Fruit fly (Drosophila melanogaster): Measurements from ENCODE around the gene GAA1.
A peak's percentile ranks its signal among the peaks of the same experiment; 100 is the strongest.

The GAA1 gene

DNA sequence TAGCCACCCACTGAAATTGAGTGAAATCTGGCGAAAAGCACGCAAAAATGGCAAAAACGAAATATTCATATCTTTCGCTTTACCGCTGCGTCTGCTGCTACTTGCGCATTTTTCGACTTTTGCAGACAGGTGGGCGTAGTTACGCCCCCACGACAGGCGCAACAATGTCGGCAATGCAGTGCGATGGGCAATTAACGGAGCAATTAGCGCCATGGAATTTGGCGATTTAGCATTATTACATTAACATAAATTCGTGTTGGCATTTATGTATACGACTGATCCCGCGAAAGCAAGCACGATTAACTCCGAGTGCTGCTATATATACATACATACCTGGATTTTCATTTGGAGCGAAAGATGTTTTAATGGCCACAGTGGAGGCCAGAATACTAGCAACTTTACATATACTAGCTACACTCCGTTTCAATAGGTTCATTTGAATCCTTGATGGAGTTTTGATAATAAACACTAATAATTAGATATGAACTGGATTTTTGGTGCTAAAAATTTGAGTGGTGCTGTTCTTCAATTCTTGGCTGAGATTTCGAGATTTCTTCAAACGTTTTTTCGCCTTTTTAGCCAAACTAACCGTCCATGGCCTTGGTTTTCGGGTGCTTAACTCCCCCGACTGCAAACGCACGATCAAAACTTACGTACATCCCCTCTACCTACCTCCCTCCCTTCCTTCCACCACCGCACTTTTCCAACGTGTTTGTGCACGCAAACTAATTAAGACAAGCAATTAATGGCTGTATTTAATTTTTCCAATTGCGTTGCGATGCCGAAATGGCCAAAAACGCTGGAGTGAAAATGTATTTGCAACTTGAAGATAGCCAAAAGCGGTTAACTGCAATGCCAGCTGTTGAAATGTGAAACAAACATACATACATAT lies 23.9 kb upstream of the GAA1 start (continued):
- TF ChIP-seq CG7368 (GFP tag; optimal IDR thresholded peaks at IDR 0.05), result peak; percentile 26
- TF ChIP-seq CG10631 (GFP tag; optimal IDR thresholded peaks at IDR 0.05), result peak; percentile 48
- peak; percentile 57 for TF ChIP-seq CG1621 (tag; optimal IDR thresholded peaks at IDR 0.05)
- peak; percentile 60 for TF ChIP-seq lz (GFP tag; optimal IDR thresholded peaks at IDR 0.05)
- TF ChIP-seq cyc (GFP tag; optimal IDR thresholded peaks at IDR 0.05), result peak; percentile 39
- TF ChIP-seq CG10669 (GFP tag; optimal IDR thresholded peaks at IDR 0.05), result peak; percentile 59
- TF ChIP-seq Ets21C (GFP tag; optimal IDR thresholded peaks at IDR 0.05), result peak; percentile 46
- peak; percentile 70 for TF ChIP-seq CG34406 (GFP tag; optimal IDR thresholded peaks at IDR 0.05)
- peak; percentile 65 for TF ChIP-seq Sox102F (GFP tag; optimal IDR thresholded peaks at IDR 0.05)
- TF ChIP-seq Hr39 (GFP tag; optimal IDR thresholded peaks at IDR 0.05), result peak; percentile 72
- peak; percentile 9 for TF ChIP-seq Eip75B (GFP tag; optimal IDR thresholded peaks at IDR 0.05)
- TF ChIP-seq dac (GFP tag; optimal IDR thresholded peaks at IDR 0.05), result peak; percentile 41
- TF ChIP-seq CG31627 (GFP tag; optimal IDR thresholded peaks at IDR 0.05), result peak; percentile 68
- peak; percentile 35 for TF ChIP-seq Sox15 (GFP tag; optimal IDR thresholded peaks at IDR 0.05)
- no peak for TF ChIP-seq CG9139 (GFP tag; optimal IDR thresholded peaks at IDR 0.05)
- TF ChIP-seq Met (GFP tag; optimal IDR thresholded peaks at IDR 0.05), result peak; percentile 57
- peak in 1 of 2 experiments; percentile 59 for TF ChIP-seq salr (GFP tag; optimal IDR thresholded peaks at IDR 0.05)
- TF ChIP-seq Blimp-1 (GFP tag; optimal IDR thresholded peaks at IDR 0.05), result no peak
- TF ChIP-seq svp (GFP tag), result peak; percentile 86
- TF ChIP-seq vri (GFP tag; optimal IDR thresholded peaks at IDR 0.05), result peak; percentile 38
- no peak for TF ChIP-seq CG16779 (tag; optimal IDR thresholded peaks at IDR 0.05)
- TF ChIP-seq CG11294 (GFP tag; IDR thresholded peaks at IDR 0.05), result no peak
- TF ChIP-seq ss (GFP tag; optimal IDR thresholded peaks at IDR 0.05), result peak; percentile 38 to 40
- TF ChIP-seq CG4318 (GFP tag; optimal IDR thresholded peaks at IDR 0.05), result peak; percentile 44
- peak; percentile 84 for TF ChIP-seq CG6163 (GFP tag; IDR thresholded peaks at IDR 0.05)
- TF ChIP-seq CG6276 (GFP tag; optimal IDR thresholded peaks at IDR 0.05), result peak; percentile 53
- TF ChIP-seq Eip78C (GFP tag), result peak; percentile 90
- TF ChIP-seq CG11902 (GFP tag; optimal IDR thresholded peaks at IDR 0.05), result peak; percentile 23
- peak; percentile 39 for TF ChIP-seq CG3032 (tag; optimal IDR thresholded peaks at IDR 0.05)
- TF ChIP-seq dsx (GFP tag; optimal IDR thresholded peaks at IDR 0.05; ENCODE audit: poor library complexity, severe bottlenecking), result peak; percentile 44
- peak; percentile 71 for TF ChIP-seq pdm3 (GFP tag; optimal IDR thresholded peaks at IDR 0.05)
- peak; percentile 57 for TF ChIP-seq Hr4 (GFP tag; optimal IDR thresholded peaks at IDR 0.05)

DNA sequence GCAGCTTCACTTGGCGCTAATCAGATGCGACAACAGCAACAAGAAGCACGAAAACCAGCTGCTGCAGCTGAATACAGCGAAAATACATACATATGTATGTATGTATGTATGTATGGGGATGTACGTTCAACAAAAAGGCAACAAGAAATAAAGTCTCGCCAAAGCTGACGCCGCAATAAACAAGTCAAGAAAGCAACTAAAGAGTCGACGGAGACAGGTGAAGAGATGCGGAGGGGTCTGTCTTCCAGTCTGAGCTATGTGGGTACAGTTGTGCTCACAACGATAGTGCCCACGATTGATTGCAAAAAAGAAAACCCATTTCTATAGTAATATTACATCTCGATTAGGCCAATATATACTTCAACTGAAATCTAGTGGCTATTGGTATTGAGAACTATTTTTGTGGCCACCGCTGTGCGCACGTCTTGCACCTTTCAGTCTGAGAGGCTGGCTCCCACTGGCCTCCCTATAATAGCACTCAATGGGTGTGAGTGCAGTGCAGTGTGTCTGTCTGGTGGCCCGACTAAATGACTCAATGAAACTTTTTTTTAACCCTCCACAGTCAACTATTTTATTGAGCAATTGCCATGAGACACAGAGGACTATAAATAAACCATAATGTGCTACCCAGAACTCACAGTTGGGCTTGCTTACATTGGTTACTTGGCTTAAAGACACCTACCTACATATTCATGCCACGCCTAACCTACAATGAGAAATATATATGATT lies 22.8 kb upstream of the GAA1 start:
- TF ChIP-seq fd85E (GFP tag; optimal IDR thresholded peaks at IDR 0.05), result peak; percentile 96
- peak; percentile 94 for TF ChIP-seq vri (GFP tag; optimal IDR thresholded peaks at IDR 0.05)
- TF ChIP-seq Sox102F (GFP tag; optimal IDR thresholded peaks at IDR 0.05), result peak; percentile 95
- peak; percentile 98 for TF ChIP-seq Gug (GFP tag; IDR thresholded peaks at IDR 0.05)
- TF ChIP-seq Sox14 (GFP tag; optimal IDR thresholded peaks at IDR 0.05), result peak; percentile 99
- TF ChIP-seq spab (GFP tag; optimal IDR thresholded peaks at IDR 0.05), result peak; percentile 99
- peak; percentile 98 for TF ChIP-seq CG8319 (GFP tag; optimal IDR thresholded peaks at IDR 0.05)
- TF ChIP-seq achi (GFP tag; optimal IDR thresholded peaks at IDR 0.05), result peak; percentile 98
- peak; percentile 1 for TF ChIP-seq fkh (GFP tag; optimal IDR thresholded peaks at IDR 0.05)
- peak; percentile 97 for TF ChIP-seq lz (GFP tag; optimal IDR thresholded peaks at IDR 0.05)
- peak; percentile 98 to 99 for TF ChIP-seq salr (GFP tag; optimal IDR thresholded peaks at IDR 0.05)
- TF ChIP-seq CG11294 (GFP tag; IDR thresholded peaks at IDR 0.05), result peak; percentile 97
- TF ChIP-seq CG6808 (GFP tag; optimal IDR thresholded peaks at IDR 0.05), result peak; percentile 99
- TF ChIP-seq CG32006 (GFP tag; optimal IDR thresholded peaks at IDR 0.05), result peak; percentile 99
- peak; percentile 99 for TF ChIP-seq CG10631 (GFP tag; optimal IDR thresholded peaks at IDR 0.05)
- TF ChIP-seq net (GFP tag; optimal IDR thresholded peaks at IDR 0.05), result peak; percentile 99
- peak; percentile 99 for TF ChIP-seq CG15336 (GFP tag; IDR thresholded peaks at IDR 0.05)
- peak; percentile 99 for TF ChIP-seq Hr4 (GFP tag; optimal IDR thresholded peaks at IDR 0.05)
- TF ChIP-seq CG6163 (GFP tag; IDR thresholded peaks at IDR 0.05), result peak; percentile 99
- TF ChIP-seq CG16779 (tag; optimal IDR thresholded peaks at IDR 0.05), result peak; percentile 98
- TF ChIP-seq CG7368 (GFP tag; optimal IDR thresholded peaks at IDR 0.05), result peak; percentile 99
- peak; percentile 94 for TF ChIP-seq Smox (GFP tag; optimal IDR thresholded peaks at IDR 0.05)
- TF ChIP-seq CG11902 (GFP tag; optimal IDR thresholded peaks at IDR 0.05), result peak; percentile 98
- peak; percentile 99 for TF ChIP-seq acj6 (GFP tag; optimal IDR thresholded peaks at IDR 0.05)
- TF ChIP-seq fd59A (GFP tag; optimal IDR thresholded peaks at IDR 0.05), result peak; percentile 99
- TF ChIP-seq CG34406 (GFP tag; optimal IDR thresholded peaks at IDR 0.05), result peak; percentile 97
